Fruit fly (Drosophila melanogaster) whole organism, embryonic: ENCODE measurements around the gene RapGAP1.

Source experiments
- Bdp1 ChIP-seq: fragments of 200-800 bp; sonication (Bioruptor generic); optimal IDR thresholded peaks from 3 replicates; lab custom pipeline; 2016; ENCODE audit warnings: missing biosample characterization, missing genetic modification characterization
- CG10209 ChIP-seq: fragments of 200-800 bp; sonication (Bioruptor generic); optimal IDR thresholded peaks from 3 replicates; lab custom pipeline; 2017; ENCODE audit warnings: missing biosample characterization, mild to moderate bottlenecking, missing genetic modification characterization, missing genetic modification reagents
- CG10321 ChIP-seq: fragments of 200-800 bp; sonication (Bioruptor generic); IDR thresholded peaks from 2 replicates; pipeline ENCODE4 v1.3.6; 2022; ENCODE audit warnings: missing biosample characterization, missing genetic modification characterization
- CG11695 ChIP-seq: fragments of 200-800 bp; sonication (Bioruptor generic); IDR thresholded peaks from 3 replicates; pipeline ENCODE4 v1.3.6; 2022; ENCODE audit warnings: missing biosample characterization, missing genetic modification characterization
- CG12071 ChIP-seq: fragments of 200-800 bp; sonication (Bioruptor generic); optimal IDR thresholded peaks from 3 replicates; lab custom pipeline; 2018; ENCODE audit warnings: missing biosample characterization, mild to moderate bottlenecking, missing genetic modification characterization
- CG12659 ChIP-seq: fragments of 200-800 bp; sonication (Bioruptor generic); optimal IDR thresholded peaks from 3 replicates; lab custom pipeline; 2017; ENCODE audit warnings: mild to moderate bottlenecking, missing biosample characterization, missing genetic modification reagents, missing genetic modification characterization
- CG13775 ChIP-seq: fragments of 200-800 bp; sonication (Bioruptor generic); optimal IDR thresholded peaks from 3 replicates; lab custom pipeline; 2017; ENCODE audit warnings: missing biosample characterization, mild to moderate bottlenecking, missing genetic modification characterization
- CG15269 ChIP-seq: fragments of 200-800 bp; sonication (Bioruptor generic); optimal IDR thresholded peaks from 2 replicates; lab custom pipeline; 2018; ENCODE audit warnings: missing biosample characterization, mild to moderate bottlenecking, missing genetic modification characterization, moderate library complexity
- CG16779 ChIP-seq: fragments of 200-800 bp; sonication (Bioruptor generic); IDR thresholded peaks from 2 replicates; pipeline ENCODE4 v1.3.6; 2022; ENCODE audit warnings: missing biosample characterization, missing genetic modification characterization
- CG18262 ChIP-seq: fragments of 200-800 bp; optimal IDR thresholded peaks from 3 replicates; lab custom pipeline; 2019; ENCODE audit warnings: missing biosample characterization, mild to moderate bottlenecking, missing genetic modification characterization, moderate library complexity
- CG2129 ChIP-seq: fragments of 200-800 bp; sonication (Bioruptor generic); IDR thresholded peaks from 2 replicates; pipeline ENCODE4 v1.3.6; 2022; ENCODE audit warnings: missing biosample characterization, missing genetic modification characterization; ENCODE audit not compliant: partially characterized antibody
- CG2202 ChIP-seq: fragments of 200-800 bp; sonication (Bioruptor generic); optimal IDR thresholded peaks from 2 replicates; lab custom pipeline; 2018; ENCODE audit warnings: missing biosample characterization, mild to moderate bottlenecking, missing genetic modification characterization
- CG3163 ChIP-seq: fragments of 200-800 bp; sonication (Bioruptor generic); optimal IDR thresholded peaks from 3 replicates; lab custom pipeline; 2016; ENCODE audit warnings: missing biosample characterization, missing genetic modification characterization
- CG34376 ChIP-seq: fragments of 200-800 bp; sonication (Bioruptor generic); optimal IDR thresholded peaks from 2 replicates; lab custom pipeline; 2018; ENCODE audit warnings: missing biosample characterization, mild to moderate bottlenecking, missing genetic modification characterization
- CG3847 ChIP-seq: fragments of 200-800 bp; sonication (Bioruptor generic); IDR thresholded peaks from 2 replicates; pipeline ENCODE4 v1.3.6; 2022; ENCODE audit warnings: missing biosample characterization, missing genetic modification characterization
- CG7271 ChIP-seq: fragments of 200-800 bp; sonication (Bioruptor generic); optimal IDR thresholded peaks from 2 replicates; lab custom pipeline; 2018; ENCODE audit warnings: missing biosample characterization, mild to moderate bottlenecking, missing genetic modification characterization, moderate library complexity
- CG7987 ChIP-seq: fragments of 200-800 bp; sonication (Bioruptor generic); optimal IDR thresholded peaks from 2 replicates; lab custom pipeline; 2018; ENCODE audit warnings: missing biosample characterization, mild to moderate bottlenecking, missing genetic modification characterization, moderate library complexity
- CG9727 ChIP-seq: fragments of 200-800 bp; sonication (Bioruptor generic); optimal IDR thresholded peaks from 3 replicates; lab custom pipeline; 2017; ENCODE audit warnings: missing biosample characterization, mild to moderate bottlenecking, missing genetic modification characterization
- D ChIP-seq, 2 experiments: fragments of 200-800 bp in 1 of 2; fragments of >200 bp in 1 of 2; sonication (Bioruptor generic) in 1 of 2; optimal IDR thresholded peaks; 2 replicates in 1 of 2; 3 replicates in 1 of 2; lab custom pipeline; 2017; ENCODE audit warnings: mild to moderate bottlenecking in 1 of 2, missing biosample characterization in 1 of 2, missing genetic modification characterization in 1 of 2, missing genetic modification reagents in 1 of 2
- D19B ChIP-seq: fragments of 200-800 bp; sonication (Bioruptor generic); optimal IDR thresholded peaks from 2 replicates; lab custom pipeline; 2017; ENCODE audit warnings: missing biosample characterization, mild to moderate bottlenecking, missing genetic modification characterization
- Dll ChIP-seq: fragments of 200-800 bp; sonication (Bioruptor generic); IDR thresholded peaks from 4 replicates; pipeline ENCODE4 v1.3.6; 2022; ENCODE audit warnings: missing biosample characterization, missing genetic modification characterization; ENCODE audit not compliant: partially characterized antibody
- E2f1 ChIP-seq: fragments of 200-800 bp; sonication (Bioruptor generic); IDR thresholded peaks from 2 replicates; pipeline ENCODE4 v1.3.6; 2022; ENCODE audit warnings: missing biosample characterization, missing genetic modification characterization
- E2f2 ChIP-seq: fragments of 200-800 bp; sonication (Bioruptor generic); IDR thresholded peaks from 2 replicates; pipeline ENCODE4 v1.3.6; 2022; ENCODE audit warnings: missing biosample characterization, missing genetic modification characterization
- Elba2 ChIP-seq: fragments of 200-800 bp; sonication (Bioruptor generic); optimal IDR thresholded peaks from 3 replicates; lab custom pipeline; 2016; ENCODE audit warnings: missing biosample characterization, missing genetic modification characterization
- Lpt ChIP-seq: fragments of >200 bp; optimal IDR thresholded peaks from 2 replicates; lab custom pipeline; 2018; ENCODE audit warnings: missing biosample characterization, missing genetic modification characterization
- MTF-1 ChIP-seq: fragments of 200-800 bp; sonication (Bioruptor generic); optimal IDR thresholded peaks from 2 replicates; lab custom pipeline; 2018; ENCODE audit warnings: missing biosample characterization, mild to moderate bottlenecking, missing genetic modification characterization, borderline replicate concordance
- Nf-YC ChIP-seq: fragments of 200-800 bp; optimal IDR thresholded peaks from 3 replicates; lab custom pipeline; 2019; ENCODE audit warnings: missing biosample characterization, mild to moderate bottlenecking, missing genetic modification characterization, moderate library complexity
- aop ChIP-seq: fragments of 200-800 bp; sonication (Bioruptor generic); IDR thresholded peaks from 2 replicates; pipeline ENCODE4 v1.3.6; 2022; ENCODE audit warnings: missing biosample characterization, missing genetic modification characterization
- cas ChIP-seq: fragments of 200-800 bp; sonication (Bioruptor generic); IDR thresholded peaks from 2 replicates; pipeline ENCODE4 v1.3.6; 2022; ENCODE audit warnings: missing biosample characterization, missing genetic modification characterization
- da ChIP-seq: fragments of 200-800 bp; sonication (Bioruptor generic); optimal IDR thresholded peaks from 2 replicates; lab custom pipeline; 2016; ENCODE audit warnings: missing biosample characterization, missing genetic modification characterization
- ftz-f1 ChIP-seq: fragments of 200-800 bp; sonication (Bioruptor generic); optimal IDR thresholded peaks from 2 replicates; lab custom pipeline; 2016; ENCODE audit warnings: missing biosample characterization, missing genetic modification characterization
- grn ChIP-seq: fragments of 200-800 bp; sonication (Bioruptor generic); optimal IDR thresholded peaks from 3 replicates; lab custom pipeline; 2017; ENCODE audit warnings: missing biosample characterization, missing genetic modification characterization
- gt ChIP-seq: fragments of 200-800 bp; sonication (Bioruptor generic); IDR thresholded peaks from 2 replicates; pipeline ENCODE4 v1.3.6; 2022; ENCODE audit warnings: missing biosample characterization, missing genetic modification characterization
- inv ChIP-seq: fragments of 200-800 bp; sonication (Bioruptor generic); IDR thresholded peaks from 2 replicates; pipeline ENCODE4 v1.3.6; 2022; ENCODE audit warnings: missing biosample characterization, missing genetic modification characterization; ENCODE audit not compliant: partially characterized antibody
- lmd ChIP-seq: fragments of 200-800 bp; sonication (Bioruptor generic); IDR thresholded peaks from 2 replicates; pipeline ENCODE4 v1.3.6; 2022; ENCODE audit warnings: missing biosample characterization, missing genetic modification characterization
- lola ChIP-seq, 3 experiments: fragments of >200 bp in 2 of 3; fragments of 200-800 bp in 1 of 3; sonication (Bioruptor generic) in 1 of 3; optimal IDR thresholded peaks; 2 replicates each; lab custom pipeline; 2017 to 2019; ENCODE audit warnings: missing biosample characterization in 3 of 3, missing genetic modification characterization in 3 of 3, mild to moderate bottlenecking in 1 of 3, moderate library complexity in 1 of 3
- lov ChIP-seq, 2 experiments: fragments of 200-800 bp in 1 of 2; fragments of >200 bp in 1 of 2; sonication (Bioruptor generic) in 1 of 2; IDR thresholded peaks in 1 of 2; optimal IDR thresholded peaks in 1 of 2; 2 replicates in 1 of 2; 3 replicates in 1 of 2; pipeline versions ENCODE4 v1.3.6 to Lab custom; 2017 to 2022; ENCODE audit warnings: missing biosample characterization in 1 of 2, missing genetic modification characterization in 1 of 2
- nau ChIP-seq: fragments of 200-800 bp; sonication (Bioruptor generic); optimal IDR thresholded peaks from 3 replicates; lab custom pipeline; 2017; ENCODE audit warnings: missing biosample characterization, mild to moderate bottlenecking, missing genetic modification characterization, missing genetic modification reagents
- nerfin-2 ChIP-seq: fragments of 200-800 bp; sonication (Bioruptor generic); IDR thresholded peaks from 2 replicates; pipeline ENCODE4 v1.3.6; 2022; ENCODE audit warnings: missing biosample characterization, missing genetic modification characterization; ENCODE audit not compliant: partially characterized antibody
- oc ChIP-seq: fragments of 200-800 bp; sonication (Bioruptor generic); optimal IDR thresholded peaks from 2 replicates; lab custom pipeline; 2018; ENCODE audit warnings: missing biosample characterization, mild to moderate bottlenecking, missing genetic modification characterization, moderate library complexity
- odd ChIP-seq: fragments of 200-800 bp; sonication (Bioruptor generic); optimal IDR thresholded peaks from 2 replicates; lab custom pipeline; 2017; ENCODE audit warnings: missing biosample characterization, mild to moderate bottlenecking, missing genetic modification characterization
- pan ChIP-seq, 4 experiments: fragments of >200 bp in 3 of 4; fragments of 200-800 bp in 1 of 4; sonication (Bioruptor generic) in 1 of 4; optimal IDR thresholded peaks in 3 of 4; IDR thresholded peaks in 1 of 4; 2 replicates each; pipeline versions ENCODE4 v1.3.6 to Lab custom; 2017 to 2022; ENCODE audit warnings: missing biosample characterization in 2 of 4, missing genetic modification characterization in 2 of 4, mixed read lengths in 1 of 4
- pho ChIP-seq: fragments of 200-800 bp; sonication (Bioruptor generic); optimal IDR thresholded peaks from 2 replicates; lab custom pipeline; 2016; ENCODE audit warnings: missing biosample characterization, missing genetic modification characterization
- pum ChIP-seq: fragments of 200-800 bp; sonication (Bioruptor generic); optimal IDR thresholded peaks from 2 replicates; lab custom pipeline; 2016; ENCODE audit warnings: missing biosample characterization, missing genetic modification characterization
- repo ChIP-seq: fragments of 200-800 bp; sonication (Bioruptor generic); optimal IDR thresholded peaks from 2 replicates; lab custom pipeline; 2016; ENCODE audit warnings: missing biosample characterization, missing genetic modification characterization
- sima ChIP-seq: fragments of 200-800 bp; sonication (Bioruptor generic); optimal IDR thresholded peaks from 2 replicates; lab custom pipeline; 2016; ENCODE audit warnings: missing biosample characterization, missing genetic modification characterization
- tx ChIP-seq: fragments of 200-800 bp; sonication (Bioruptor generic); optimal IDR thresholded peaks from 2 replicates; lab custom pipeline; 2016; ENCODE audit warnings: missing biosample characterization, missing genetic modification characterization
- usp ChIP-seq: fragments of >200 bp; optimal IDR thresholded peaks from 2 replicates; lab custom pipeline; 2017; ENCODE audit warnings: missing biosample characterization, missing genetic modification characterization

The RapGAP1 gene

DNA sequence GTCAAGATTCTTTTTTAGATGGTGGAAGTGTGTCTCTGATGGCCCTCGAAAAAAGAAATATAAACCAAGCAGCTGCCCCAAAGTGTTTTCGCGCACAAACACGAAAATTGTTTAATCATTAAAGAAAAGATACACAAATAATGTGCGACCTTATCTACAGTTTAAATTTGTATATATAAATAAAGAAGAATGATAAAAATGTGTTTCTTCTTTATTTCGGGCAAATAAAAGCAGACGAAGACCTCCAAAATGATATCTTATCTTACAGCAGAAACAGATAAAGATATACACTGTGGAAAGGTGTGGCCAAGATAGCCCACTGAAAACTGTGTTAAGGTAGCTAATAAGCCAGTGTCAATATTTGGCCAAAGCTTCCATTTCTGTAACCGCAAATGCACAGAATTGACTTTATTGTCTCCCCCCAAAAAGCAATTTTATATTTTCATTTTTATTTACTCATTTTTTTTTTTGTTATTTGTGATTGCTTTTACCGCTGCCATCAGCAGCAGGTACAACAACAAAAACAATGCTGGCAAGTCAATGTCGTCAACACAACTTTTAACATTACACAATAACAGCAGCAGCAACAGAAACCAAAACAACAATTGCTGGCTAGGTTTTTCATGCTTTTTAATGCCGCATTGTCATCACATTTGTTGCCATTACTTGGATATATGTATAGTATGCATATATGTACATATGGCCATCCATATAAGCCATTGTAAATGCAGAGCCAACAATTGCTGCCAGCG is 53.5 kb downstream of the RapGAP1 start (continued):
- TF ChIP-seq Bdp1 (GFP tag; lab: Kevin White, UChicago) (no peak), nerfin-2 (GFP tag; lab: Robert Waterston, UW) (no peak), nau (GFP tag; lab: Kevin White, UChicago) (peak; percentile 68), odd (peak; percentile 76), CG3847 (GFP tag; lab: Robert Waterston, UW) (0 out of 2 replicates have a peak, but pooled peaks have one; percentile 17), da (GFP tag; lab: Kevin White, UChicago) (no peak), CG2129 (GFP tag; lab: Robert Waterston, UW) (no peak), E2f2 (GFP tag; lab: Robert Waterston, UW) (0 out of 2 replicates have a peak, but pooled peaks have one; percentile 20), pho (GFP tag; lab: Kevin White, UChicago) (no peak), CG2202 (tag; lab: Kevin White, UChicago) (peak; percentile 21), repo (GFP tag; lab: Kevin White, UChicago) (no peak), Elba2 (GFP tag; lab: Kevin White, UChicago) (no peak), CG12071 (GFP tag; lab: Kevin White, UChicago) (no peak), CG11695 (GFP tag; lab: Robert Waterston, UW) (no peak), Lpt (GFP tag; lab: Kevin White, UChicago) (no peak), cas (GFP tag; lab: Robert Waterston, UW) (no peak), CG34376 (GFP tag; lab: Kevin White, UChicago) (no peak), D19B (GFP tag; lab: Kevin White, UChicago) (no peak), lov (optimal IDR thresholded peaks at IDR 0.05; lab: Kevin White, UChicago) (no peak), lov (GFP tag; IDR thresholded peaks at IDR 0.05; lab: Robert Waterston, UW) (no peak), lola (GFP tag; optimal IDR thresholded peaks at IDR 0.05; lab: Kevin White, UChicago) (no peak), Dll (GFP tag; lab: Robert Waterston, UW) (no peak), pum (GFP tag; lab: Kevin White, UChicago) (no peak), CG18262 (tag; lab: Kevin White, UChicago) (no peak), CG10321 (GFP tag; lab: Robert Waterston, UW) (0 out of 2 replicates have a peak, but pooled peaks have one; percentile 22), oc (tag; lab: Kevin White, UChicago) (no peak), gt (GFP tag; lab: Robert Waterston, UW) (no peak), Nf-YC (no peak), CG3163 (GFP tag; lab: Kevin White, UChicago) (no peak), ftz-f1 (no peak), usp (GFP tag; lab: Kevin White, UChicago) (no peak), CG7271 (tag; lab: Kevin White, UChicago) (no peak), CG9727 (peak; percentile 39), E2f1 (no peak), CG10209 (GFP tag; lab: Kevin White, UChicago) (peak; percentile 50), aop (GFP tag; lab: Robert Waterston, UW) (no peak), CG16779 (GFP tag; lab: Robert Waterston, UW) (no peak), CG12659 (GFP tag; lab: Kevin White, UChicago) (no peak), tx (no peak), CG13775 (GFP tag; lab: Kevin White, UChicago) (no peak), MTF-1 (GFP tag; lab: Kevin White, UChicago) (no peak), inv (GFP tag; lab: Robert Waterston, UW) (no peak), lmd (GFP tag; lab: Robert Waterston, UW) (no peak), CG15269 (tag; lab: Kevin White, UChicago) (peak; percentile 2), D (optimal IDR thresholded peaks at IDR 0.05; lab: Kevin White, UChicago) (no peak), D (GFP tag; optimal IDR thresholded peaks at IDR 0.05; lab: Kevin White, UChicago) (no peak), sima (GFP tag; lab: Kevin White, UChicago) (no peak), pan (optimal IDR thresholded peaks at IDR 0.05; lab: Kevin White, UChicago) (no peak), pan (GFP tag; optimal IDR thresholded peaks at IDR 0.05 in 1 of 2, IDR thresholded peaks at IDR 0.05 in 1 of 2) (no peak), CG7987 (GFP tag; lab: Kevin White, UChicago) (no peak), grn (GFP tag; lab: Kevin White, UChicago) (peak; percentile 51)
